Worm (Caenorhabditis elegans) whole organism, dauer: Measurements from ENCODE around the gene Y69H2.10.

Experiments
- unc-62 ChIP-seq: sonication (generic microtip); optimal IDR thresholded peaks from 2 replicates; lab custom pipeline; 2017; ENCODE audit warnings: missing biosample characterization, missing genetic modification reagents, missing genetic modification characterization

Gene Y69H2.10

DNA sequence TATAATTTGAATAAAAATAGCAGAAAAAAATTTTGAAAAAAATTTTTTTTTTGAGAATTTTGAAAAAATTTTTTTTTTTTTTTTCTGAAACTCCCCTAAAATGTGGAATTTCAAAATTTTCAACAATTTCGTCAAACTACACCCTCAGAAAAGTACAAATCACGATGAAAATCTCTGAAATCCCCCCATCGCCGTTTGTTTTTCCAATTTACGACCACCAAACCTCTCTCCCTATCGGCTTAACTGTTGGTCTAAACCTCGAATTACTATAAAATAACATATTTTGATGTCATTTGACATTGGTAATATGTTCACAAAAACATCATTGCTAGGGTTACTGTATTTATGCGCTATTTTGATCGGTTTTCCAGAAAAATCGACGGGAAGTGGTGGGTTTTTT is at the start of gene Y69H2.10:
TSS of gene Y69H2.10 (plus strand) at position 301 of the 400 bp plus-strand sequence.
- no peak for TF ChIP-seq unc-62 (GFP tag; lab: Kevin White, UChicago)

DNA sequence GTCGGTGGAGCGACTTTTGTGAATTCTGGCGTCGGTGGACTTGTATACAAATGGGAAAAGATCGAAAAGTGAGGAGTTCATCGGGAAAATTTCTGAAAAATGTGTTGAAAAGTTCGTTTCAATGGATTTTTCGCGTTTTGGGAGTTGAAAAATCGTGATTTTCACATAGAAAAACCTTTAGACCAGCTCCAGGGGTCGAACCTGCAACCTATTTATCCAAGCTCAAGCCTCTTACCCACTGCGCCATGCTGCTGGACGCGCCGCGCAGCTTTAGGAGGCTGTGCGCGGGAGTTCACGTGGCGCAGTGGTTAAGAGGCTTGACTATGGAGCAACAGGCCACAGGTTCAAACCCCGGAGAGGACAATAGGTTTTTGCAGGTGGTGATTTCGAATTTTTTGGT is 47.7 kb upstream of the Y69H2.10 start, which contains the start of gene Y69H2.1:
TSS of gene Y69H2.1 (minus strand) at position 101 of the 400 bp plus-strand sequence.
- TF ChIP-seq unc-62 (GFP tag; lab: Kevin White, UChicago) = no peak

DNA sequence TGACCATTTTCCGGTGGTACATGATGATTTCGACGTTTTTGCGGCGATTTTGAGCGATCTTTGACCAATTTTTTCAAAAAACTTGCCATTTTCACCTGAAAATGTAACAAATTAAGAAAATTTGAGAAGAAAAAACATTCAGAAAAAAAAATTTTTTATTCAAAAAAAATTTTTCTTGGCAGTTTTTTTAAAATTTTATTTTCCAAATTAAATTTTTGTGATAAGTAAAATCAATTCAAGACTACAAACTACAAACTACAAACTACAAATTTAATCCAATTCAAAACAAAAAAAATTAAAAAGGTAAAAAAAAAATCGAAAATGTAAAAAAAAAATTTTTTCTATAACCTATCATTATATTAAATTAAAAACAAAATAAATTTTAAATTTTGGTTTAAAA is 43.4 kb upstream of the Y69H2.10 start, which contains the start of gene Y69H2.15:
TSS of gene Y69H2.15 (minus strand) at position 101 of the 400 bp plus-strand sequence.
- no peak for TF ChIP-seq unc-62 (GFP tag; lab: Kevin White, UChicago)

DNA sequence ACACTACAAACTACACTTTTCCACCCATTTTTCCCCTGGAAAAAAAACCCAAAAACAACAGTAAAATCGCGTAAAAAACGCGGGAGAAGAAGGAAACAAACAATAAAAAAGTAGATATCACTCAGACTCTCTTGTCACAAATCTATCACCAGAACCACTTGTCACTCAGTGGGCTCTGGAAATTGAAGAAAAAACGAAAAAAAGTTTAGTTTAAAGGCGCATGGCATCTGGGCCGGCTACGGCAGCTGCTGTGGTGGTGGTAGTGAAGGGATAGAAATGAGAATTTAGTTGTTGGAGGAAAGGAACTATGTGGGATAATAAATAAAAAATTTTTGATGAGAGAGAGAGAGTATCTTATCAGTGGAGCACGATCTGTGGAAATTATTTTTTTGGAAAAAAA is 42.7 kb upstream of the Y69H2.10 start:
- no peak for TF ChIP-seq unc-62 (GFP tag; lab: Kevin White, UChicago)

DNA sequence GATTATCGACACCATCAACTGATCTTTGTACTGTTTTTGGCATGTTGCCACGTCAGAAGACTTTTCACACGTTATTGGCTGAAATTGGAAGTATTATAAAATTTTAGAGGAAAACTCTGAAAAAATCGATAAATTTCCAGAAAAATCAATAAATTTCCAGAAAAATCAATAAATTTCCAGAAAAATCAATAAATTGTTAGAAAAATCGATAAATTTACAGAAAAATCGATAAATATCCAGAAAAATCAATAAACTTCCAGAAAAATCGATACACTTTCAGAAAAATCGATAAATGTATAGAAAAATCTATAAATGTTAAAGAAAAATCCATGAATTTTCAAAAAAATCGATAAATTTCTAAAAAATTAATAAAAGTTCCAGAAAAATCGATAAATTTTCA is 41.2 kb upstream of the Y69H2.10 start:
- TF ChIP-seq unc-62 (GFP tag; lab: Kevin White, UChicago) = no peak

DNA sequence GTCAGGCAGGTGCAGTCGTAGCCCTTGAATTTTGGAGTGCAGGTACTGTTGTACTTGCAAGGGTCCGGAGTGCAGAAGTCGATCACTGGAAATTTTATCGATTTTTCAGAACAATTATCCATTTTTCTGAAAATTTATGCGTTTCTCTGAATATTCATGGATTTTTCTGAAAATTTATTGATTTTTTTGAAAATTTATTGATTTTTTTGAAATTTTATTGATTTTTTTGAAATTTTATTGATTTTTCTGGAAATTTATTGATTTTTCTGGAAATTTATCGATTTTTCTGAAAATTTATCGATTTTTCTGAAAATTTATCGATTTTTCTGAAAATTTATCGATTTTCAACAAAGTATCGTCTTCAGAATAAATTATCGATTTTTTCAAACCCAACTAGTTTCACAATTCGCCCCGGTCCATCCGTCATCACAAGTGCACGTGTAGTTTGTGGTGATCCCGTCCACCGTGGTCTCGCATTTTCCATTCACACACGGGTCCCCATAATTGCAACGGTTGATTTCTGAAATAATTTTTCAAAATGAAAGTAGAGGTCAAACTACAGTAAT is 38.1 kb upstream of the Y69H2.10 start:
- no peak for TF ChIP-seq unc-62 (GFP tag; lab: Kevin White, UChicago)

DNA sequence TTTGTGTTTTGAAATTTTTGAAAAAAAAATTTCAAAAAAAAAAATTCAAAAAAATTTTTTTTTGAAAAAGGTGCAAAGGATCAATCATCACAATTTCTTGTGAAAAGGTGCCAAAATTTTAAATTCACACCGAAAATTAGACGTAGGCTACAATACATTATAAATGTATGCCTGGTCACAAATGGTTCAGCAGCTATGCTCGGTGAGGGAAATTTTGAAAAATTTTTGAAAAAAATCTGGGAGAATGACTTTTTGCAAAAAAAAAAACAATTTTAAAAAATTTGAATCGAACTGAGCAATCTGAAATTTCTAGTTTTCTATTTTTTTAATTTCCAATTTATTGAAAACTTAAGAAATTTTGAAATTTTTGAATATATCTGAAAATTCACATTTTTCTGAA is 33.9 kb upstream of the Y69H2.10 start, which contains the start of gene egas-3:
TSS of gene egas-3 (minus strand) at position 101 of the 400 bp plus-strand sequence.
- TF ChIP-seq unc-62 (GFP tag; lab: Kevin White, UChicago) = no peak

DNA sequence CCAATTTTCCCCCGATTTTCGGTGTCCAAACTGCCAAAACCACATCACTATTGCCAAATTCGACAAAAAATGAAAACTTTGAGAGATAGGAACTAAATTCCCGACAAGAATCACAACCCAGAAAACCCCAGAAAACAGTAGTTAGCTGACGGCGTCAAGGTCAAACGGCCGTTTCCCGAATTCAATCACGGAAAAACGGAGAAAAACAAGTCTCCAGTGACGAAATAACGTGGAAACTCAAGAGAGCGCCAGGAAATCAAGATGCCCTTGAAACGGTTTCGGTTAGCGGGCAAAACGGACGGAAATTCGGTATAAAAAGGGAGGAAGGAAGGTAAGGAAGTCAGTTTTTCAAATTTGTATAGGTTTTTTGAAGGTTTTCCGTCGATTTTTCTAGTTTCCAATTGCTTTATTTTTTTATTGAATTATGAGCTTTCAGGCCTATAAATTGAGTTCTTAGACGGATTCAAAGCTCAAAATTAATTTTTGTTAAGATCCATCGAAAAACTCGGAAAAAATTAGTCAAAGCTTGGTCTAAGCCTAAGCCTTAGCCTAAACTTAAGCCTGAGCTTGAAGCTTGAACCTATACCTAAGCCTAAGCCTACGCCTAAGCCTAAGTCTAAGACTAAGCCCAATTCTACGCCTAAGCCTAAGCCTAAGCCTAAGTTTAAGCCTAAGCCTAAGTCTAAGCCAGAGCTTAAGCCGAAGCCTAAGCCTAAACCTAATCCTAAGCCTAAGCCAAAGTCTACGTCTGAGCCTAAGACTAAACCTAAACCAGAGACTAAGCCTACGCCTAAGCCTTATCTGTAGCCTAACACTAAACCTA is 32.4 kb upstream of the Y69H2.10 start:
- TF ChIP-seq unc-62 (GFP tag; lab: Kevin White, UChicago) = no peak

DNA sequence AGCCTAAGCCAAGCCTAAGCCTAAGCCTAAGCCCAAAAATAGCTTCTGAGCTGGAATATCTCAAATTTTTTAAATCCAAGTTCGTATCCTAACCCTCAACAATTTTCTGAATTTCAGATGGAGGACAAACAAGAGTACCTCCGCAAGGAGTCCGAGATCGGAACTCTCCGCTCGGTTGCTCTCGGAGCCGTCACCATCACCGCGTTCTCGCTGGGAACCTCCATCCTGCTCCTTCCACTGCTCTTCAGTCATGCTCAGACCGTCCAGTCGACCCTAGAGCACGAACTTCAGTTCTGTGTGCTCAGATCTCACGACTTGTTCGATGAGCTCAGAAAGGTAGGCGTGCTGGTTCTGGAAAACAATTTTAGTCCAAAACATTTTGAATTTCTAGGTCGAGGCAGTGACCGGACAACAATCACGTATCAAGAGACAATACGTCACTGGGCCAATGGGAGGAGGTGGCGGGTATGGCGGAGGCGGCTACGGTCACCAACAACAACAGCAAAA is 31.7 kb upstream of the Y69H2.10 start, which contains the start of gene col-42:
TSS of gene col-42 (plus strand) at position 118 of the 507 bp plus-strand sequence.
- no peak for TF ChIP-seq unc-62 (GFP tag; lab: Kevin White, UChicago)

DNA sequence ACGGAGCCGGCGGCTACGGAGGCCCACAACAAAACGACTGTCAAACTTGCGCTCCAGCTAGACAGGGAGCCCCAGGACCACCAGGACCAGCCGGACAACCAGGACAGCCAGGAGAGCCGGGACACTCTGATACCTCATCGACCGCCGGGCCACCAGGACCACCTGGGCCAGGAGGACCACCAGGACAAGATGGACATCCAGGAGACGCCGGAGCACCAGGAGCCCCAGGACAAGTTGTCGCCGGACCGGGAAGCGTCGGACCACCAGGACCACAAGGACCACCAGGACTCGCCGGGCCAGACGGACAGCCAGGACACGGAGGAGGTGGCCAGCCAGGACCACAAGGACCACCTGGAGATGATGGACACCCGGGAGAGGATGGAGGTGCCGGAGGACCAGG is 31.0 kb upstream of the Y69H2.10 start:
- no peak for TF ChIP-seq unc-62 (GFP tag; lab: Kevin White, UChicago)

DNA sequence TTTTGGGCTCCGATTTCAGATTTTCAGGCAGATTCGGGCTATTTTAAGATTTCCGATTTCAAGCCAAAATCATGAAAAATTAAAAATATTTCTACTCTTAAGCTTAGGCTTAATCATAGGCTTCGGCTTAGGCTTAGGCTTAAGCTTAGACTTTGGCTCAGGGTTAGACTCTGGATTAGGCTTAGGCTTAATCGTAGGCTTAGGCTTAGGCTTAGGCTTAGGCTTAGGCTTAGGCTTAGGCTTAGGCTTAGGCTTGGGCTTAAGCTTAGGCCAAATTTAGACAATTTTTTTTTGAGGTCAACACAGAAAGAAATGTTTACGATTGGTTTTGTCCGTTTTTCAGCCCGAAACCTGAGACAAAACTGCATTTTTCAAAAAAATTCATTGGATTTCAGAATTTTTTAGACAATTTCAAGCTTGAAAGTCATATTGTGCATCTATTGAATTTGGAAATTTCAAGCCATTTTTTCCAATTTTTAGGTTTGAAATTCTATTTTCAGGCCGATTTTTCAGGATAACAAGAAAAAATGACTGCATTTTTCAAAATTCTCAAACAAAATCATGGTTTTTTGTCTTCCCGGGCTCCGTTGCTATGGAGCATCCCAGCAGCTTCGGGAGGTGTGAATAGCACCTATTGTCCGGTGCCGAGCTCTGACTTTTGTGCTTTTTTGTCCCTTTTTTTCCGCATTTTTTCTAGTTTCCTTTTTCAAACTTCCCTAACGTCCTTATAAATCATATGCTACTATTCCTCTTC is 30.3 kb upstream of the Y69H2.10 start, which contains the start of gene egas-1:
TSS of gene egas-1 (plus strand) at position 704 of the 754 bp plus-strand sequence.
- TF ChIP-seq unc-62 (GFP tag; lab: Kevin White, UChicago) = no peak

DNA sequence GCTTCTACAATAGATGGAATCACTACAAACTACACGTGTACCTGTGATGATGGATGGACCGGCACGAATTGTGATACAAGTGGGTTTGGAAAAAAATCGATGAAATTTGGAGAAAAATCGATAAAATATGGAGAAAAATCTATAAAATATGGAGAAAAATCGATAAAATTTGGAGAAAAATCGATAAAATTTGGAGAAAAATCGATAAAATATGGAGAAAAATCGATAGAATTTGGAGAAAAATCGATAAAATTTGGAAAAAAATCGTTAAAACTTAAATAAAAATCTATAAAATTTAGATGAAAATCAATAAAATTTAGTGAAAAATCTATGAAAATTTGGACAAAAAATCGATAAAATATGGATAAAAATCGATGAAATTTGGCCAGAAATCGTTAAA is 25.9 kb upstream of the Y69H2.10 start:
- TF ChIP-seq unc-62 (GFP tag; lab: Kevin White, UChicago) = no peak

DNA sequence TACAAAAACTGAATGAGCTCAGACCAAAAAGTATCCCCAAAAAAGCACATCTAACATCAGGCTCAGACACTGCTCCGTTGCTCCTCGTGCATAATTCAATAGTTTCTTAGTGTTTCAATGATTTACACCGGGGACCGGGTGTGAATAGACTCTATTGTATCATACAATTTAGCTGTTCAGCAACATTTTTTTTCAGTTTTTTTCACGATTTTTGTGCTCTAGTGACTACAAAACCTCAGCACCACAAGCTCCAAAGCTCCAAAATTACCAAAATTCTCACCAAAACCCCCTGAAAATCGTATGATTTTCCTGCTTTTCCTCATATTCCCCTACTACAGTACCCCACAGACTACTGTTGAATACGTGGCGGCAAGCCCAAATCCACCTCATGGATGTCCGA is 20.1 kb upstream of the Y69H2.10 start, which contains the start of gene egas-2:
TSS of gene egas-2 (plus strand) at position 301 of the 400 bp plus-strand sequence.
- no peak for TF ChIP-seq unc-62 (GFP tag; lab: Kevin White, UChicago)

DNA sequence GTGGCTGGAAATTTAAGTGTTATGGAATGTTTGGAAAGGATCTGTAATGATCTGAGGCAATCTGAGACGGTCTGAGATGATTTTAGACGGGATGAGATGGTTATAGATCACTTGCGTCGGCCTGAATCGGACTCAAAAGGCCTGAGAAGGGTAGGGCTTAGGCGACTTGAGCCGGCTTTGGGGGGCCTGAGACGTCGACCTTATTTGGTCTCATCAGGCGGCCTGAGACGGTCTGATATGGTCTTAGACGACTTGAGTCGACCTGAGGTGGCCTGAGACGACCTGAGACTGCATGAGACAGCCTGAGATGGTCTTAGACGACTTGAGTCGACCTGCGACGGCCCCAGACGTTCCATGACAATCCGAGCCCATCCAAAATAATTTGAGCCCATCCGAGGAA is 13.8 kb upstream of the Y69H2.10 start:
- TF ChIP-seq unc-62 (GFP tag; lab: Kevin White, UChicago) = no peak

DNA sequence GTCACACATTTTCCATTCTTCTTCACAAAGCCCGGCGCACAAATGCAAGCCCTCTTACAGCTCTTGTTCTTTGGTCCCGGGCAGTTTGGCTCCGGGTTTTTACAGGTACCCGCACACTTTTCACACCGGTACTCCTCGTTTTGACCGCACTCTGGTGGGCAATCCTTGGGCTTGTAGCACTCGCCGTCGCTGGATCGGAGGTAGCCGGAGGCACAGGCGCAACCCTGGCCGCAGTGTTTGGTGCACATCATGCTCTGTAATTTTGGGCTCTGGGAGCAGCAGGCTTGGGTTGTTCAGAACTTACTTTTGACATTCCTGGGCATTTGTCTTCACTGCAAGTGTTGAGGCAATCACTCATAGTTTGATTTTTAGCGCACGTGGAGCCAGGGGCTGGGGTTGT is 12.7 kb upstream of the Y69H2.10 start:
- no peak for TF ChIP-seq unc-62 (GFP tag; lab: Kevin White, UChicago)
